Fruit fly (Drosophila melanogaster) whole organism, embryonic: Measurements from ENCODE around the gene SuUR.

Experiments used
- Asciz ChIP-seq: fragments of 200-800 bp; sonication (Bioruptor generic); optimal IDR thresholded peaks from 2 replicates; lab custom pipeline; 2017; ENCODE audit warnings: missing biosample characterization, mild to moderate bottlenecking, missing genetic modification characterization, missing genetic modification reagents
- BtbVII ChIP-seq: fragments of 200-800 bp; sonication (Bioruptor generic); optimal IDR thresholded peaks from 3 replicates; lab custom pipeline; 2017; ENCODE audit warnings: missing biosample characterization, mild to moderate bottlenecking, missing genetic modification characterization
- CG12236 ChIP-seq: fragments of 200-800 bp; sonication (Bioruptor generic); optimal IDR thresholded peaks from 2 replicates; lab custom pipeline; 2016; ENCODE audit warnings: missing biosample characterization, missing genetic modification characterization
- CG13894 ChIP-seq: fragments of 200-800 bp; sonication (Bioruptor generic); optimal IDR thresholded peaks from 3 replicates; lab custom pipeline; 2018; ENCODE audit warnings: missing biosample characterization, mild to moderate bottlenecking, missing genetic modification characterization, moderate library complexity
- CG15011 ChIP-seq: fragments of 200-800 bp; sonication (Bioruptor generic); optimal IDR thresholded peaks from 3 replicates; lab custom pipeline; 2018; ENCODE audit warnings: missing biosample characterization, mild to moderate bottlenecking, missing genetic modification characterization
- CG15514 ChIP-seq: fragments of 200-800 bp; sonication (Bioruptor generic); optimal IDR thresholded peaks from 3 replicates; lab custom pipeline; 2017; ENCODE audit warnings: missing biosample characterization, missing genetic modification characterization, mild to moderate bottlenecking, moderate library complexity, missing genetic modification reagents
- CG1603 ChIP-seq: fragments of 200-800 bp; sonication (Bioruptor generic); optimal IDR thresholded peaks from 2 replicates; lab custom pipeline; 2019; ENCODE audit warnings: missing biosample characterization, mild to moderate bottlenecking, missing genetic modification characterization, moderate library complexity
- CG16813 ChIP-seq: fragments of 200-800 bp; sonication (Bioruptor generic); IDR thresholded peaks from 3 replicates; pipeline ENCODE4 v1.3.6; 2022; ENCODE audit warnings: missing biosample characterization, missing genetic modification characterization; ENCODE audit not compliant: partially characterized antibody
- CG16863 ChIP-seq: fragments of 200-800 bp; sonication (Bioruptor generic); optimal IDR thresholded peaks from 3 replicates; lab custom pipeline; 2016; ENCODE audit warnings: missing biosample characterization, missing genetic modification characterization
- CG17359 ChIP-seq: fragments of 200-800 bp; sonication (Bioruptor generic); optimal IDR thresholded peaks from 3 replicates; lab custom pipeline; 2018; ENCODE audit warnings: missing biosample characterization, mild to moderate bottlenecking, missing genetic modification characterization, moderate library complexity
- CG17361 ChIP-seq: fragments of 200-800 bp; sonication (Bioruptor generic); IDR thresholded peaks from 3 replicates; pipeline ENCODE4 v1.3.6; 2022; ENCODE audit warnings: missing biosample characterization, missing genetic modification characterization
- CG2116 ChIP-seq: fragments of 200-800 bp; sonication (Bioruptor generic); optimal IDR thresholded peaks from 3 replicates; lab custom pipeline; 2018; ENCODE audit warnings: missing biosample characterization, mild to moderate bottlenecking, missing genetic modification characterization
- CG32532 ChIP-seq: fragments of 200-800 bp; sonication (Bioruptor generic); IDR thresholded peaks from 2 replicates; pipeline ENCODE4 v1.3.6; 2022; ENCODE audit warnings: missing biosample characterization, missing genetic modification characterization
- CG32772 ChIP-seq: fragments of 200-800 bp; sonication (Bioruptor generic); IDR thresholded peaks from 2 replicates; pipeline ENCODE4 v1.3.6; 2022; ENCODE audit warnings: missing biosample characterization, missing genetic modification characterization
- CG33213 ChIP-seq: fragments of 200-800 bp; sonication (Bioruptor generic); optimal IDR thresholded peaks from 3 replicates; lab custom pipeline; 2016; ENCODE audit warnings: missing biosample characterization, missing genetic modification characterization
- CG3726 ChIP-seq: fragments of 200-800 bp; sonication (Bioruptor generic); IDR thresholded peaks from 3 replicates; pipeline ENCODE4, ENCODE4 v1.3.6; 2022; ENCODE audit warnings: missing biosample characterization, missing genetic modification characterization
- CG4404 ChIP-seq: fragments of 200-800 bp; sonication (Bioruptor generic); IDR thresholded peaks from 2 replicates; pipeline ENCODE4 v1.3.6; 2022; ENCODE audit warnings: missing biosample characterization, missing genetic modification characterization
- CG8089 ChIP-seq: fragments of 200-800 bp; sonication (Bioruptor generic); optimal IDR thresholded peaks from 3 replicates; lab custom pipeline; 2016; ENCODE audit warnings: missing biosample characterization, missing genetic modification characterization
- Camta ChIP-seq: fragments of 200-800 bp; sonication (Bioruptor generic); optimal IDR thresholded peaks from 2 replicates; lab custom pipeline; 2016; ENCODE audit warnings: missing biosample characterization, missing genetic modification characterization
- Dfd ChIP-seq, 2 experiments: fragments of >200 bp; optimal IDR thresholded peaks; 2 replicates each; lab custom pipeline; 2017; ENCODE audit warnings: missing biosample characterization in 2 of 2, missing genetic modification characterization in 2 of 2
- E2f1 ChIP-seq: fragments of 200-800 bp; sonication (Bioruptor generic); IDR thresholded peaks from 2 replicates; pipeline ENCODE4 v1.3.6; 2022; ENCODE audit warnings: missing biosample characterization, missing genetic modification characterization
- E2f2 ChIP-seq: fragments of 200-800 bp; sonication (Bioruptor generic); IDR thresholded peaks from 2 replicates; pipeline ENCODE4 v1.3.6; 2022; ENCODE audit warnings: missing biosample characterization, missing genetic modification characterization
- Ets97D ChIP-seq: fragments of 200-800 bp; sonication (Bioruptor generic); optimal IDR thresholded peaks from 3 replicates; lab custom pipeline; 2016; ENCODE audit warnings: missing biosample characterization, missing genetic modification characterization
- Gsc ChIP-seq: fragments of 200-800 bp; sonication (Bioruptor generic); IDR thresholded peaks from 2 replicates; pipeline ENCODE4 v1.3.6; 2022; ENCODE audit warnings: missing biosample characterization, missing genetic modification characterization
- NC2β ChIP-seq: fragments of 200-800 bp; sonication (Bioruptor generic); optimal IDR thresholded peaks from 2 replicates; lab custom pipeline; 2016; ENCODE audit warnings: missing biosample characterization, missing genetic modification characterization
- NFAT ChIP-seq: fragments of 200-800 bp; sonication (Bioruptor generic); IDR thresholded peaks from 2 replicates; pipeline ENCODE4 v1.3.6; 2022; ENCODE audit warnings: missing biosample characterization, missing genetic modification characterization
- Optix ChIP-seq: fragments of 200-800 bp; sonication (Bioruptor generic); IDR thresholded peaks from 3 replicates; pipeline ENCODE4 v1.3.6; 2022; ENCODE audit warnings: missing biosample characterization, missing genetic modification characterization
- Rx ChIP-seq: fragments of 200-800 bp; sonication (Bioruptor generic); IDR thresholded peaks from 2 replicates; pipeline ENCODE4 v1.3.6; 2022; ENCODE audit warnings: missing biosample characterization, missing genetic modification characterization
- Trl ChIP-seq, 3 experiments: fragments of >200 bp in 2 of 3; fragments of 200-800 bp in 1 of 3; sonication (Bioruptor generic) in 1 of 3; optimal IDR thresholded peaks; 2 replicates in 1 of 3; 3 replicates in 2 of 3; lab custom pipeline; 2016 to 2017; ENCODE audit warnings: missing biosample characterization in 1 of 3, missing genetic modification characterization in 1 of 3
- Usf ChIP-seq: fragments of 200-800 bp; sonication (Bioruptor generic); optimal IDR thresholded peaks from 2 replicates; lab custom pipeline; 2017; ENCODE audit warnings: missing genotype, missing biosample characterization, missing genetic modification characterization
- YL-1 ChIP-seq: fragments of 200-800 bp; sonication (Bioruptor generic); optimal IDR thresholded peaks from 3 replicates; lab custom pipeline; 2017; ENCODE audit warnings: missing biosample characterization, mild to moderate bottlenecking, missing genetic modification characterization
- al ChIP-seq: fragments of 200-800 bp; sonication (Bioruptor generic); IDR thresholded peaks from 2 replicates; pipeline ENCODE4 v1.3.6; 2022; ENCODE audit warnings: missing biosample characterization, missing genetic modification characterization
- amos ChIP-seq: fragments of 200-800 bp; sonication (Bioruptor generic); IDR thresholded peaks from 2 replicates; pipeline ENCODE4 v1.3.6; 2022; ENCODE audit warnings: missing biosample characterization, missing genetic modification characterization; ENCODE audit not compliant: partially characterized antibody
- bab2 ChIP-seq: fragments of 200-800 bp; sonication (Bioruptor generic); optimal IDR thresholded peaks from 2 replicates; lab custom pipeline; 2016; ENCODE audit warnings: missing biosample characterization, missing genetic modification characterization
- caup ChIP-seq: fragments of 200-800 bp; sonication (Bioruptor generic); optimal IDR thresholded peaks from 3 replicates; lab custom pipeline; 2017; ENCODE audit warnings: missing biosample characterization, mild to moderate bottlenecking, missing genetic modification characterization, moderate library complexity; ENCODE audit not compliant: severe bottlenecking
- chif ChIP-seq, 2 experiments: fragments of 200-800 bp; sonication (Bioruptor generic); optimal IDR thresholded peaks; 3 replicates each; lab custom pipeline; 2016; ENCODE audit warnings: missing biosample characterization in 2 of 2, missing genetic modification characterization in 2 of 2
- chinmo ChIP-seq: fragments of 200-800 bp; sonication (Bioruptor generic); IDR thresholded peaks from 4 replicates; pipeline ENCODE4 v1.3.6; 2022; ENCODE audit warnings: missing biosample characterization, missing genetic modification characterization; ENCODE audit not compliant: partially characterized antibody
- crp ChIP-seq, 2 experiments: fragments of 200-800 bp; sonication (Bioruptor generic); optimal IDR thresholded peaks; 2 replicates in 1 of 2; 3 replicates in 1 of 2; lab custom pipeline; 2017; ENCODE audit warnings: missing biosample characterization in 2 of 2, missing genetic modification characterization in 2 of 2, mild to moderate bottlenecking in 1 of 2, moderate library complexity in 1 of 2
- da ChIP-seq: fragments of 200-800 bp; sonication (Bioruptor generic); optimal IDR thresholded peaks from 2 replicates; lab custom pipeline; 2016; ENCODE audit warnings: missing biosample characterization, missing genetic modification characterization
- dati ChIP-seq: fragments of 200-800 bp; sonication (Bioruptor generic); IDR thresholded peaks from 2 replicates; pipeline ENCODE4 v1.3.6; 2022; ENCODE audit warnings: missing biosample characterization, missing genetic modification characterization
- grn ChIP-seq: fragments of 200-800 bp; sonication (Bioruptor generic); optimal IDR thresholded peaks from 3 replicates; lab custom pipeline; 2017; ENCODE audit warnings: missing biosample characterization, missing genetic modification characterization
- inv ChIP-seq: fragments of 200-800 bp; sonication (Bioruptor generic); IDR thresholded peaks from 2 replicates; pipeline ENCODE4 v1.3.6; 2022; ENCODE audit warnings: missing biosample characterization, missing genetic modification characterization; ENCODE audit not compliant: partially characterized antibody
- oc ChIP-seq: fragments of 200-800 bp; sonication (Bioruptor generic); optimal IDR thresholded peaks from 2 replicates; lab custom pipeline; 2018; ENCODE audit warnings: missing biosample characterization, mild to moderate bottlenecking, missing genetic modification characterization, moderate library complexity
- pita ChIP-seq: fragments of 200-800 bp; sonication (Bioruptor generic); optimal IDR thresholded peaks from 2 replicates; lab custom pipeline; 2017; ENCODE audit warnings: missing biosample characterization, mild to moderate bottlenecking, missing genetic modification characterization
- psq ChIP-seq: fragments of 200-800 bp; sonication (Bioruptor generic); optimal IDR thresholded peaks from 2 replicates; lab custom pipeline; 2017; ENCODE audit warnings: missing biosample characterization, missing genetic modification characterization
- sima ChIP-seq: fragments of 200-800 bp; sonication (Bioruptor generic); optimal IDR thresholded peaks from 2 replicates; lab custom pipeline; 2016; ENCODE audit warnings: missing biosample characterization, missing genetic modification characterization
- sr ChIP-seq: fragments of 200-800 bp; sonication (Bioruptor generic); IDR thresholded peaks from 3 replicates; pipeline ENCODE4 v1.3.6; 2022; ENCODE audit warnings: missing biosample characterization, missing genetic modification characterization
- tin ChIP-seq: fragments of 200-800 bp; sonication (Bioruptor generic); optimal IDR thresholded peaks from 3 replicates; lab custom pipeline; 2016; ENCODE audit warnings: missing biosample characterization, missing genetic modification characterization
- twi ChIP-seq: fragments of 200-800 bp; optimal IDR thresholded peaks from 2 replicates; lab custom pipeline; 2019; ENCODE audit warnings: missing biosample characterization, mild to moderate bottlenecking, missing genetic modification characterization, moderate library complexity
- zf30C ChIP-seq: fragments of 200-800 bp; sonication (Bioruptor generic); optimal IDR thresholded peaks from 3 replicates; lab custom pipeline; 2018; ENCODE audit warnings: missing biosample characterization, mild to moderate bottlenecking, missing genetic modification characterization

The SuUR gene

DNA sequence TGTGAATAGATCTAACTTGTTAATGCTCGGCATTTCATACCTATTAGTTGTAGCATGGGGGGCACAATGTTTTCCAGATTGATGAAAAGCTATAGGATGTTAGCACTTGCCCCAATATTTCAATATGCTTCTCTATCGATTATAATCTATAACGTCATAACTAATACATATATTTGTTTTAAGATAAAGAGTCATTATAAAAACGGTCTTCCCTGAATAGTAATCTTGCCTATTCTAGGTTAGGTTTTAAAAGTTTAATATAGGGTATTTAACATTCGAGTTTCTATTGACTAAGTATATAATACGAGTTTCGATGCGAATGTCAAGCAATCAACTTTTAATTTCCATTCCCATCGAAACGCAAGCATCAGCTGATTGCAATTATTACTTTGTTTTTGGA is 3.6 kb upstream of the SuUR start, which contains the start of the genes CG6321 and Blos2 (continued):
- TF ChIP-seq CG4404 (GFP tag; lab: Robert Waterston, UW), result 0 out of 2 replicates have a peak, but pooled peaks have one; percentile 14
- no peak for TF ChIP-seq Trl (optimal IDR thresholded peaks at IDR 0.05; lab: Kevin White, UChicago)
- peak; percentile 45 for TF ChIP-seq Trl (GFP tag; optimal IDR thresholded peaks at IDR 0.05; lab: Kevin White, UChicago)
- TF ChIP-seq CG8089, result no peak
- TF ChIP-seq CG15514 (GFP tag; lab: Kevin White, UChicago), result peak; percentile 53
- peak; percentile 30 for TF ChIP-seq Ets97D
- no peak for TF ChIP-seq Gsc (GFP tag; lab: Robert Waterston, UW)
- TF ChIP-seq CG16863 (GFP tag; lab: Kevin White, UChicago), result peak; percentile 1
- no peak for TF ChIP-seq Dfd (GFP tag; optimal IDR thresholded peaks at IDR 0.05; lab: Kevin White, UChicago)
- TF ChIP-seq crp (GFP tag; optimal IDR thresholded peaks at IDR 0.05; lab: Kevin White, UChicago), result peak; percentile 30 to 84
- TF ChIP-seq CG13894 (tag; lab: Kevin White, UChicago), result no peak
- TF ChIP-seq CG33213 (GFP tag; lab: Kevin White, UChicago), result peak; percentile 46
- TF ChIP-seq psq (GFP tag; lab: Kevin White, UChicago), result no peak
- TF ChIP-seq bab2, result peak; percentile 61
- peak; percentile 41 for TF ChIP-seq NC2β (GFP tag; lab: Kevin White, UChicago)
- peak; percentile 61 for TF ChIP-seq CG15011 (GFP tag; lab: Kevin White, UChicago)
- TF ChIP-seq CG12236, result peak; percentile 18
- TF ChIP-seq sima (GFP tag; lab: Kevin White, UChicago), result no peak
- peak; percentile 81 for TF ChIP-seq CG17361 (GFP tag; lab: Robert Waterston, UW)
- peak; percentile 72 for TF ChIP-seq caup (GFP tag; lab: Kevin White, UChicago)
- TF ChIP-seq YL-1 (GFP tag; lab: Kevin White, UChicago), result peak; percentile 21
- TF ChIP-seq chinmo (GFP tag; lab: Robert Waterston, UW), result no peak
- TF ChIP-seq Camta (GFP tag; lab: Kevin White, UChicago), result peak; percentile 19
- peak; percentile 25 for TF ChIP-seq CG2116
- TF ChIP-seq grn, result peak; percentile 21
- TF ChIP-seq tin (GFP tag; lab: Kevin White, UChicago), result peak; percentile 61
- peak; percentile 51 for TF ChIP-seq twi (tag; lab: Kevin White, UChicago)
- peak; percentile 84 for TF ChIP-seq CG17359
- TF ChIP-seq chif (GFP tag; optimal IDR thresholded peaks at IDR 0.05; lab: Kevin White, UChicago), result peak in 1 of 2 experiments; percentile 67
- TF ChIP-seq CG16813 (GFP tag; lab: Robert Waterston, UW), result no peak
- TF ChIP-seq al (GFP tag; lab: Robert Waterston, UW), result peak; percentile 60; the same call in 1 of the 2 replicates
- TF ChIP-seq E2f2 (GFP tag; lab: Robert Waterston, UW), result peak; percentile 58
- TF ChIP-seq oc (tag; lab: Kevin White, UChicago), result peak; percentile 43
- no peak for TF ChIP-seq inv (GFP tag; lab: Robert Waterston, UW)
- TF ChIP-seq NFAT (GFP tag; lab: Robert Waterston, UW), result peak; percentile 45; the same call in 1 of the 2 replicates
- TF ChIP-seq Usf (GFP tag; lab: Kevin White, UChicago), result no peak
- no peak for TF ChIP-seq sr (GFP tag; lab: Robert Waterston, UW)
- no peak for TF ChIP-seq pita
- TF ChIP-seq CG32772 (GFP tag; lab: Robert Waterston, UW), result 0 out of 2 replicates have a peak, but pooled peaks have one; percentile 5
- TF ChIP-seq Rx (GFP tag; lab: Robert Waterston, UW), result peak; percentile 17; the same call in 1 of the 2 replicates
- peak; percentile 71 for TF ChIP-seq BtbVII
- TF ChIP-seq CG1603 (tag; lab: Kevin White, UChicago), result peak; percentile 63
- TF ChIP-seq Asciz, result peak; percentile 59
- TF ChIP-seq CG32532, result peak; percentile 70; the same call in 1 of the 2 replicates
- no peak for TF ChIP-seq dati (GFP tag; lab: Robert Waterston, UW)
- no peak for TF ChIP-seq da
- no peak for TF ChIP-seq CG3726 (GFP tag; lab: Robert Waterston, UW)
- peak; percentile 62 for TF ChIP-seq E2f1
- TF ChIP-seq Optix (GFP tag; lab: Robert Waterston, UW), result no peak
- TF ChIP-seq zf30C (GFP tag; lab: Kevin White, UChicago), result no peak
- no peak for TF ChIP-seq amos (GFP tag; lab: Robert Waterston, UW)
